Worm (Caenorhabditis elegans): Measurements from ENCODE around the gene grl-9.

DNA sequence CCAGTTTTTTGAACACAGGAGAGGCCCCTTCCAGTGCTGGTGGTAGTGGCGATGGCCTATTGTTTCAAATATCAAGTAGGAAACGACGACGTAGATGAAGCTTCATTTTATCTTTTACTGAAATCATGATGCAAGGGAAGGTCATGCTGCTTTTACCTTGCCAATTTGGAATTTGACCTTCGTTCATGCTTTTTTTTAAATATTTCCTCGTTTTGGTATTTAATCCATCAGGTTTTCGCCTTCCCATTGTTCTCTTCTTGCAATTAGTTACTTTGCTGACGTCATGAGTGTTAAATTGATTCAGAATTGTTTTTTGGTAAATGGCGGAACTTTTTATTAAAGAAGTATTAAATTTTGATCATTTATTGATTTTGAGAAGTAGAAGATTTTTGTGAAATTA, 4.6 kb upstream of the grl-9 start:
- TF ChIP-seq ztf-11 (tag; optimal IDR thresholded peaks at IDR 0.05) (no peak), blmp-1 (tag; optimal IDR thresholded peaks at IDR 0.05) (no peak), lsy-2 (tag; optimal IDR thresholded peaks at IDR 0.05) (no peak), pha-4 (tag; optimal IDR thresholded peaks at IDR 0.05) (no peak), lin-13 (tag; optimal IDR thresholded peaks at IDR 0.05) (no peak), elt-3 (tag; optimal IDR thresholded peaks at IDR 0.05) (no peak), nhr-28 (tag; optimal IDR thresholded peaks at IDR 0.05) (no peak), sem-2 (GFP tag; optimal IDR thresholded peaks at IDR 0.05) (no peak), nhr-2 (tag; optimal IDR thresholded peaks at IDR 0.05) (no peak), nhr-76 (tag; optimal IDR thresholded peaks at IDR 0.05) (no peak), ceh-39 (tag; optimal IDR thresholded peaks at IDR 0.05) (no peak), mls-2 (tag; optimal IDR thresholded peaks at IDR 0.05) (no peak), unc-62 (GFP tag; optimal IDR thresholded peaks at IDR 0.05) (no peak), nhr-237 (tag; optimal IDR thresholded peaks at IDR 0.05) (no peak)

Data from whole organism, mixed stage, embryonic.